Worm (Caenorhabditis elegans): ENCODE measurements around the gene pafo-1.

The pafo-1 gene

ce11 chrV:11521448-11521847, at the start of gene pafo-1:
pafo-1 (plus strand) TSS chrV:11521703.
- TF ChIP-seq madf-2 (tag; optimal IDR thresholded peaks at IDR 0.05) (peak; percentile 42), rnt-1 (tag; optimal IDR thresholded peaks at IDR 0.05) (peak; percentile 25), odd-2 (tag; optimal IDR thresholded peaks at IDR 0.05) (no peak), dmd-4 (tag; optimal IDR thresholded peaks at IDR 0.05; ENCODE audit: borderline replicate concordance) (no peak), zip-5 (tag; optimal IDR thresholded peaks at IDR 0.05) (peak; percentile 9), ceh-14 (tag; optimal IDR thresholded peaks at IDR 0.05) (peak; percentile 36), K09A11.1 (tag; optimal IDR thresholded peaks at IDR 0.05; ENCODE audit: insufficient read depth) (peak; percentile 33), ttx-3 (tag; optimal IDR thresholded peaks at IDR 0.05) (peak; percentile 12), sdc-2 (tag; optimal IDR thresholded peaks at IDR 0.05) (no peak), gmeb-2 (tag; optimal IDR thresholded peaks at IDR 0.05) (peak; percentile 50), pha-2 (tag; optimal IDR thresholded peaks at IDR 0.05) (no peak), ceh-34 (tag; optimal IDR thresholded peaks at IDR 0.05) (no peak), unc-55 (GFP tag; optimal IDR thresholded peaks at IDR 0.05) (peak; percentile 53), mec-3 (tag; optimal IDR thresholded peaks at IDR 0.05; ENCODE audit: borderline replicate concordance) (no peak), ceh-2 (tag; optimal IDR thresholded peaks at IDR 0.05) (no peak), elt-2 (tag; optimal IDR thresholded peaks at IDR 0.05) (peak; percentile 74), pha-4 (tag; optimal IDR thresholded peaks at IDR 0.05) (no peak), fkh-6 (tag; optimal IDR thresholded peaks at IDR 0.05) (no peak), unc-3 (GFP tag; conservative IDR thresholded peaks at IDR 0.05) (peak; percentile 50; the same call in 1 of the 2 replicates), unc-3 (tag; optimal IDR thresholded peaks at IDR 0.05) (peak; percentile 49), ceh-31 (tag; optimal IDR thresholded peaks at IDR 0.05) (peak; percentile 43), syd-9 (tag; optimal IDR thresholded peaks at IDR 0.05) (no peak), ahr-1 (tag; optimal IDR thresholded peaks at IDR 0.05) (no peak), sox-2 (GFP tag; IDR thresholded peaks at IDR 0.05) (0 out of 2 replicates have a peak, but pooled peaks have one; percentile 33), sox-4 (tag; optimal IDR thresholded peaks at IDR 0.05) (peak; percentile 34), ceh-18 (tag; optimal IDR thresholded peaks at IDR 0.05) (peak; percentile 30), che-1 (tag; optimal IDR thresholded peaks at IDR 0.05) (peak; percentile 63), tbx-7 (tag; optimal IDR thresholded peaks at IDR 0.05) (peak; percentile 16), ceh-19 (GFP tag; optimal IDR thresholded peaks at IDR 0.05) (no peak), nhr-232 (tag; optimal IDR thresholded peaks at IDR 0.05) (no peak), tbx-2 (tag; optimal IDR thresholded peaks at IDR 0.05) (peak; percentile 57), hlh-30 (tag; optimal IDR thresholded peaks at IDR 0.05; ENCODE audit: insufficient read depth) (peak; percentile 29), lin-11 (tag; optimal IDR thresholded peaks at IDR 0.05) (peak; percentile 40), ceh-48 (tag; optimal IDR thresholded peaks at IDR 0.05) (peak; percentile 33), K02D7.2 (tag; optimal IDR thresholded peaks at IDR 0.05) (no peak), pqm-1 (tag; optimal IDR thresholded peaks at IDR 0.05) (no peak), pax-1 (tag; optimal IDR thresholded peaks at IDR 0.05) (no peak), dve-1 (tag; optimal IDR thresholded peaks at IDR 0.05) (peak; percentile 27), ztf-16 (tag; optimal IDR thresholded peaks at IDR 0.05) (peak; percentile 57), pros-1 (tag; optimal IDR thresholded peaks at IDR 0.05) (no peak), pag-3 (tag; optimal IDR thresholded peaks at IDR 0.05; ENCODE audit: borderline replicate concordance) (no peak), unc-86 (tag; optimal IDR thresholded peaks at IDR 0.05) (peak; percentile 52), fkh-10 (GFP tag; optimal IDR thresholded peaks at IDR 0.05) (no peak), hlh-15 (tag; optimal IDR thresholded peaks at IDR 0.05) (no peak), C38D4.7 (GFP tag; optimal IDR thresholded peaks at IDR 0.05) (peak; percentile 30), pat-9 (tag; optimal IDR thresholded peaks at IDR 0.05) (peak; percentile 32), nfya-1 (tag; optimal IDR thresholded peaks at IDR 0.05) (peak; percentile 73), ets-4 (tag; optimal IDR thresholded peaks at IDR 0.05) (peak; percentile 9)

All from whole organism, late embryonic.